Worm (Caenorhabditis elegans): ENCODE results near the gene srx-95.
A peak's percentile ranks its signal among the peaks of the same experiment; 100 is the strongest.

DNA sequence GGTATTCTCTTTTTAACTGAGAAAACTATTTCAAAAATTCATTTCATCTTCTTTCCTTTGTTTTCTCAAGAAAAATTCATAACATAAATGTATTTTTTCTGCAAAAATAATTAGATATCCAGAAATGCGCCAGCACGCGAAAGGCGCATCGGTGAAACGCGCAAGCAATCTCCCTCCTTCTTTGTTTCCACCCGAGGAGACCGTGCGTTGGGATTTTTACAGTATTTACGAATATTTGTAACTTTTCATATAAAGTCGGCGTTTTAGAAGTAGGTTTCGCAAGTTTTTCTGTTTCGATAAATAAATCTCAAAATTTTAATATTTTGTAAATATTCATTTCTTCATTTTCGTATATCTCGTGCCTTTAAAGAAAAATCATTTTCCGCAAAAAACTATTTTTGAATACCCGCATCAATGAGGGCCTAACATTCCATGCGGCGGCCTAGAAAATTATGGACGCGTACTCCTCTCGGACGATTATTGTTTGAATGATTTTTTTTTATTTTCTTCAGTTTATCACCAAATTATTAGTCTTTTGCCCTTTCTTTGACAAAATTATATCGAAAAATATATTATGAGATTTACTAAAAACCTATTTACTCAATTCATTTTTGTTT, 22.0 kb upstream of the srx-95 start, which contains the start of gene ssup-72:
- no peak for TF ChIP-seq klf-2 (GFP tag; conservative IDR thresholded peaks at IDR 0.05)
- TF ChIP-seq tab-1 (GFP tag; IDR thresholded peaks at IDR 0.05): no peak
- TF ChIP-seq cog-1 (tag; optimal IDR thresholded peaks at IDR 0.05): no peak
- TF ChIP-seq ztf-29 (GFP tag; IDR thresholded peaks at IDR 0.05): no peak
- TF ChIP-seq med-1 (GFP tag; optimal IDR thresholded peaks at IDR 0.05; ENCODE audit: insufficient read depth): peak; percentile 6
